Worm (Caenorhabditis elegans) whole organism, early embryonic: ENCODE measurements around the gene F58H1.5.

Experiments used
- ama-1 ChIP-seq: fragments of 150-350 bp; optimal IDR thresholded peaks from 2 replicates; lab custom pipeline; 2014
- hnd-1 ChIP-seq: sonication (generic microtip); optimal IDR thresholded peaks from 2 replicates; lab custom pipeline; 2016; ENCODE audit warnings: missing genetic modification characterization, missing compliant biosample characterization
- pes-1 ChIP-seq: fragments of 200-800 bp; sonication (Bioruptor generic); IDR thresholded peaks from 2 replicates; pipeline ENCODE4 v1.3.6; 2022; ENCODE audit warnings: missing genetic modification reagents, missing genetic modification characterization, missing compliant biosample characterization
- scrt-1 ChIP-seq: fragments of 200-800 bp; sonication (Bioruptor generic); IDR thresholded peaks from 2 replicates; pipeline ENCODE4 v1.3.6; 2022; ENCODE audit warnings: missing genetic modification characterization, missing compliant biosample characterization
- tbx-37 ChIP-seq: fragments of 200-800 bp; sonication (Bioruptor generic); conservative IDR thresholded peaks from 2 replicates; pipeline ENCODE4 v1.3.6; 2022; ENCODE audit warnings: missing genetic modification reagents, missing genetic modification characterization, missing compliant biosample characterization
- tra-4 ChIP-seq: sonication (generic microtip); optimal IDR thresholded peaks from 2 replicates; lab custom pipeline; 2017; ENCODE audit warnings: missing genetic modification characterization, missing compliant biosample characterization

ce11 chrV:11960084-11960830 is 2.1 kb downstream of the F58H1.5 start:
- TF ChIP-seq pes-1 (GFP tag; lab: Robert Waterston, UW) = no peak
- no peak for TF ChIP-seq ama-1 (lab: Kevin White, UChicago)
- TF ChIP-seq hnd-1 = no peak
- TF ChIP-seq tra-4 (tag; lab: Kevin White, UChicago) = no peak
- no peak for TF ChIP-seq scrt-1 (GFP tag; lab: Robert Waterston, UW)
- TF ChIP-seq tbx-37 (GFP tag; lab: Robert Waterston, UW) = no peak
